Worm (Caenorhabditis elegans) whole organism, mixed stage, embryonic: ENCODE measurements around the gene T02C1.1.

Experiments
- bed-3 ChIP-seq: fragments of 200-800 bp; sonication (Bioruptor generic); optimal IDR thresholded peaks from 3 replicates; lab custom pipeline; 2018; ENCODE audit warnings: mild to moderate bottlenecking, missing genetic modification characterization, moderate library complexity, missing compliant biosample characterization
- elt-3 ChIP-seq: fragments of 150-350 bp; optimal IDR thresholded peaks from 2 replicates; lab custom pipeline; 2014; ENCODE audit warnings: missing biosample characterization, missing genetic modification characterization
- lin-13 ChIP-seq: fragments of 150-350 bp; optimal IDR thresholded peaks from 2 replicates; lab custom pipeline; 2014; ENCODE audit warnings: missing biosample characterization, missing genetic modification characterization
- lsy-2 ChIP-seq: fragments of 150-350 bp; optimal IDR thresholded peaks from 2 replicates; lab custom pipeline; 2014; ENCODE audit warnings: missing biosample characterization, missing genetic modification characterization
- mab-5 ChIP-seq: fragments of 150-350 bp; optimal IDR thresholded peaks from 2 replicates; lab custom pipeline; 2014; ENCODE audit warnings: missing biosample characterization, missing genetic modification characterization
- nhr-12 ChIP-seq: fragments of 150-350 bp; optimal IDR thresholded peaks from 2 replicates; lab custom pipeline; 2014; ENCODE audit warnings: missing biosample characterization, missing genetic modification characterization
- nhr-237 ChIP-seq: fragments of 150-350 bp; optimal IDR thresholded peaks from 2 replicates; lab custom pipeline; 2014; ENCODE audit warnings: missing biosample characterization, missing genetic modification characterization
- nhr-76 ChIP-seq: sonication (generic microtip); optimal IDR thresholded peaks from 2 replicates; lab custom pipeline; 2017; ENCODE audit warnings: missing biosample characterization, missing genetic modification characterization
- pha-4 ChIP-seq: fragments of 150-350 bp; optimal IDR thresholded peaks from 2 replicates; lab custom pipeline; 2018; ENCODE audit warnings: missing biosample characterization, missing genetic modification reagents, missing genetic modification characterization
- snpc-4 ChIP-seq: fragments of 150-350 bp; optimal IDR thresholded peaks from 2 replicates; lab custom pipeline; 2014; ENCODE audit warnings: missing biosample characterization, missing genetic modification characterization
- unc-39 ChIP-seq: fragments of 150-350 bp; optimal IDR thresholded peaks from 2 replicates; lab custom pipeline; 2014; ENCODE audit warnings: missing biosample characterization, missing genetic modification characterization
- unc-62 ChIP-seq: fragments of 150-350 bp; optimal IDR thresholded peaks from 2 replicates; lab custom pipeline; 2014; ENCODE audit warnings: missing biosample characterization, missing genetic modification reagents, missing genetic modification characterization

- TF ChIP-seq mab-5 (tag; lab: Kevin White, UChicago) (no peak), lin-13 (tag; lab: Kevin White, UChicago) (no peak), nhr-237 (tag; lab: Kevin White, UChicago) (no peak), pha-4 (tag; lab: Kevin White, UChicago) (no peak), lsy-2 (tag; lab: Kevin White, UChicago) (no peak), nhr-76 (tag; lab: Kevin White, UChicago) (no peak), unc-39 (tag; lab: Kevin White, UChicago) (no peak), bed-3 (GFP tag; lab: Kevin White, UChicago) (no peak), nhr-12 (no peak), unc-62 (GFP tag; lab: Kevin White, UChicago) (no peak), elt-3 (tag; lab: Kevin White, UChicago) (no peak), snpc-4 (tag; lab: Kevin White, UChicago) (no peak)
Measured at ce11 chrIII:9281480-9281879, 34.2 kb downstream of the T02C1.1 start, which contains the start of gene fozi-1.
